Fruit fly (Drosophila melanogaster): Measurements from ENCODE around the gene Hgsnat.
A peak's percentile ranks its signal among the peaks of the same experiment; 100 is the strongest.

The Hgsnat gene

dm6 chrX:4918228-4919022 lies at the start of gene Hgsnat, which contains the start of gene CG4041:
Gene Hgsnat (plus strand): TSS chrX:4918730.
Gene CG4041 (minus strand): TSS chrX:4918447.
- TF ChIP-seq OdsH (GFP tag; optimal IDR thresholded peaks at IDR 0.05) (peak; percentile 45), dac (GFP tag; optimal IDR thresholded peaks at IDR 0.05) (no peak), salr (GFP tag; optimal IDR thresholded peaks at IDR 0.05) (no peak), CG6163 (GFP tag; IDR thresholded peaks at IDR 0.05) (peak; percentile 12; the same call in 2 of the 3 replicates), CG4318 (GFP tag; optimal IDR thresholded peaks at IDR 0.05) (no peak), CG6276 (GFP tag; optimal IDR thresholded peaks at IDR 0.05) (no peak), Eip78C (GFP tag) (peak; percentile 69), Hr38 (GFP tag; optimal IDR thresholded peaks at IDR 0.05) (no peak), CG3919 (GFP tag; optimal IDR thresholded peaks at IDR 0.05) (no peak), CG8632 (GFP tag; optimal IDR thresholded peaks at IDR 0.05) (no peak), Sox15 (GFP tag; optimal IDR thresholded peaks at IDR 0.05) (no peak), CG11762 (GFP tag; optimal IDR thresholded peaks at IDR 0.05; ENCODE audit: insufficient read depth) (no peak), lz (GFP tag; optimal IDR thresholded peaks at IDR 0.05) (no peak), Blimp-1 (GFP tag; optimal IDR thresholded peaks at IDR 0.05) (no peak), topi (GFP tag; optimal IDR thresholded peaks at IDR 0.05) (peak; percentile 37), pdm3 (GFP tag; optimal IDR thresholded peaks at IDR 0.05) (peak; percentile 48), Gug (GFP tag; IDR thresholded peaks at IDR 0.05) (no peak), CG8119 (GFP tag; IDR thresholded peaks at IDR 0.05) (no peak), CG16779 (tag; optimal IDR thresholded peaks at IDR 0.05) (no peak), CG34406 (GFP tag; optimal IDR thresholded peaks at IDR 0.05) (peak; percentile 21), Sox14 (GFP tag; optimal IDR thresholded peaks at IDR 0.05) (peak; percentile 46), Hr4 (GFP tag; optimal IDR thresholded peaks at IDR 0.05) (peak; percentile 15), CG7368 (GFP tag; optimal IDR thresholded peaks at IDR 0.05) (no peak), ss (GFP tag; optimal IDR thresholded peaks at IDR 0.05) (no peak), Smox (GFP tag; optimal IDR thresholded peaks at IDR 0.05) (peak; percentile 43), fd85E (GFP tag; optimal IDR thresholded peaks at IDR 0.05) (no peak), Lpt (GFP tag; optimal IDR thresholded peaks at IDR 0.05) (peak; percentile 19), CG15336 (GFP tag; IDR thresholded peaks at IDR 0.05) (no peak), spab (GFP tag; optimal IDR thresholded peaks at IDR 0.05) (no peak), CG6808 (GFP tag; optimal IDR thresholded peaks at IDR 0.05) (no peak), fd59A (GFP tag; optimal IDR thresholded peaks at IDR 0.05) (no peak), acj6 (GFP tag; optimal IDR thresholded peaks at IDR 0.05) (peak; percentile 37), CG11294 (GFP tag; IDR thresholded peaks at IDR 0.05) (no peak), CG6854 (GFP tag; optimal IDR thresholded peaks at IDR 0.05) (no peak), dsx (GFP tag; optimal IDR thresholded peaks at IDR 0.05; ENCODE audit: poor library complexity, severe bottlenecking) (peak; percentile 58), Sox102F (GFP tag; optimal IDR thresholded peaks at IDR 0.05) (peak; percentile 15), CG8319 (GFP tag; optimal IDR thresholded peaks at IDR 0.05) (no peak), fkh (GFP tag; optimal IDR thresholded peaks at IDR 0.05) (no peak), Ets96B (tag; optimal IDR thresholded peaks at IDR 0.05) (no peak), net (GFP tag; optimal IDR thresholded peaks at IDR 0.05) (no peak), cyc (GFP tag; optimal IDR thresholded peaks at IDR 0.05) (peak; percentile 32), CG31627 (GFP tag; optimal IDR thresholded peaks at IDR 0.05) (peak; percentile 34), achi (GFP tag; optimal IDR thresholded peaks at IDR 0.05) (peak; percentile 43), vri (GFP tag; optimal IDR thresholded peaks at IDR 0.05) (peak; percentile 8), CG10669 (GFP tag; optimal IDR thresholded peaks at IDR 0.05) (peak; percentile 6), CG9139 (GFP tag; optimal IDR thresholded peaks at IDR 0.05) (no peak), Met (GFP tag; optimal IDR thresholded peaks at IDR 0.05) (peak; percentile 38), Eip75B (GFP tag; optimal IDR thresholded peaks at IDR 0.05) (peak; percentile 33), CG3032 (tag; optimal IDR thresholded peaks at IDR 0.05) (no peak), Eip93F (GFP tag; optimal IDR thresholded peaks at IDR 0.05) (no peak), CG32006 (GFP tag; optimal IDR thresholded peaks at IDR 0.05) (no peak)

Data from whole organism, prepupa.